Worm (Caenorhabditis elegans) whole organism, mixed stage, embryonic: ENCODE measurements around the gene H06A10.1.

Experiments used
- bed-3 ChIP-seq: fragments of 200-800 bp; sonication (Bioruptor generic); optimal IDR thresholded peaks from 3 replicates; lab custom pipeline; 2018; ENCODE audit warnings: mild to moderate bottlenecking, missing genetic modification characterization, moderate library complexity, missing compliant biosample characterization
- ceh-39 ChIP-seq: fragments of 150-350 bp; optimal IDR thresholded peaks from 2 replicates; lab custom pipeline; 2014; ENCODE audit warnings: missing biosample characterization, missing genetic modification characterization
- ceh-43 ChIP-seq: fragments of 200-800 bp; sonication (Bioruptor generic); optimal IDR thresholded peaks from 2 replicates; lab custom pipeline; 2018; ENCODE audit warnings: mild to moderate bottlenecking, missing genetic modification characterization, moderate library complexity, missing compliant biosample characterization
- ces-1 ChIP-seq: fragments of 150-350 bp; optimal IDR thresholded peaks from 2 replicates; lab custom pipeline; 2014; ENCODE audit warnings: missing biosample characterization, missing genetic modification reagents, missing genetic modification characterization
- drap-1 ChIP-seq: fragments of 200-800 bp; sonication (Bioruptor generic); optimal IDR thresholded peaks from 3 replicates; lab custom pipeline; 2018; ENCODE audit warnings: mild to moderate bottlenecking, missing genetic modification characterization, missing compliant biosample characterization
- elt-1 ChIP-seq: sonication (generic microtip); optimal IDR thresholded peaks from 2 replicates; lab custom pipeline; 2017; ENCODE audit warnings: missing genetic modification characterization, mild to moderate bottlenecking, missing compliant biosample characterization, antibody characterized with exemption, moderate library complexity, borderline replicate concordance; ENCODE audit not compliant: insufficient read depth
- lin-13 ChIP-seq: fragments of 150-350 bp; optimal IDR thresholded peaks from 2 replicates; lab custom pipeline; 2014; ENCODE audit warnings: missing biosample characterization, missing genetic modification characterization
- lsy-2 ChIP-seq: fragments of 150-350 bp; optimal IDR thresholded peaks from 2 replicates; lab custom pipeline; 2014; ENCODE audit warnings: missing biosample characterization, missing genetic modification characterization
- mab-5 ChIP-seq: fragments of 150-350 bp; optimal IDR thresholded peaks from 2 replicates; lab custom pipeline; 2014; ENCODE audit warnings: missing biosample characterization, missing genetic modification characterization
- nhr-237 ChIP-seq: fragments of 150-350 bp; optimal IDR thresholded peaks from 2 replicates; lab custom pipeline; 2014; ENCODE audit warnings: missing biosample characterization, missing genetic modification characterization
- nhr-28 ChIP-seq: fragments of 150-350 bp; optimal IDR thresholded peaks from 2 replicates; lab custom pipeline; 2014; ENCODE audit warnings: missing biosample characterization, missing genetic modification characterization
- snpc-4 ChIP-seq: fragments of 150-350 bp; optimal IDR thresholded peaks from 2 replicates; lab custom pipeline; 2014; ENCODE audit warnings: missing biosample characterization, missing genetic modification characterization
- unc-39 ChIP-seq: fragments of 150-350 bp; optimal IDR thresholded peaks from 2 replicates; lab custom pipeline; 2014; ENCODE audit warnings: missing biosample characterization, missing genetic modification characterization
- unc-62 ChIP-seq: fragments of 150-350 bp; optimal IDR thresholded peaks from 2 replicates; lab custom pipeline; 2014; ENCODE audit warnings: missing biosample characterization, missing genetic modification reagents, missing genetic modification characterization

DNA sequence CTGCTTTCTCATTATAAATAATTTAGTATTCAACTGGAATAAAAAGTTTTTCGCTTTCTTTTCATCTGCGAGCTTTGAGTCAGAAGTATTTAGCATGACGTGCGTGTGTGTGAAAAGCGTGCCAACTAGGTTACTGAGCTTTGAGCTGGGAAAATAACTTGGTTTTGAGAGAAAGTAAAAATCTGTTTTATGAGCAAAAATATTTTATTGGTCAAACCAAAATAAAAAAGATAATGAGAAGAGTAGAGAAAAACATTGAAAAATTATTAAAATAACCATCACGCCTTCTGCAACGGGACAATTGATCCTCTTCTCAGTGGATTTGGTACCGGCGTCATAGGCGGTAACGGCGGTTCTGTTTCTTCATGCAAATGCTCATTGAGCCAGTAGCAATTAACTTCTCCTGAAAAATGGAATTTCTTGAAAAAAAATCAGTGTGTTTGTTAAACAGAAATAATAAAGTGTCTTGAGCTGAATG is 37.2 kb downstream of the H06A10.1 start:
- TF ChIP-seq elt-1 (tag; lab: Kevin White, UChicago) (no peak), ces-1 (GFP tag; lab: Kevin White, UChicago) (peak; percentile 25), ceh-43 (GFP tag; lab: Kevin White, UChicago) (no peak), snpc-4 (tag; lab: Kevin White, UChicago) (no peak), unc-62 (GFP tag; lab: Kevin White, UChicago) (no peak), lsy-2 (no peak), nhr-28 (no peak), drap-1 (GFP tag; lab: Kevin White, UChicago) (no peak), bed-3 (GFP tag; lab: Kevin White, UChicago) (no peak), lin-13 (tag; lab: Kevin White, UChicago) (no peak), unc-39 (tag; lab: Kevin White, UChicago) (no peak), ceh-39 (no peak), nhr-237 (no peak), mab-5 (tag; lab: Kevin White, UChicago) (no peak)
